Fruit fly (Drosophila melanogaster) whole organism, embryonic: Measurements from ENCODE around the gene Ald2.

Experiments
- Blimp-1 ChIP-seq: fragments of 200-800 bp; sonication (Bioruptor generic); optimal IDR thresholded peaks from 3 replicates; lab custom pipeline; 2018; ENCODE audit warnings: missing biosample characterization, missing genetic modification characterization, mild to moderate bottlenecking, moderate library complexity, missing genetic modification reagents
- CG1024 ChIP-seq: fragments of 200-800 bp; sonication (Bioruptor generic); IDR thresholded peaks from 2 replicates; pipeline ENCODE4 v1.3.6; 2022; ENCODE audit warnings: missing biosample characterization, missing genetic modification characterization
- CG10654 ChIP-seq: fragments of 200-800 bp; sonication (Bioruptor generic); optimal IDR thresholded peaks from 2 replicates; lab custom pipeline; 2016; ENCODE audit warnings: missing biosample characterization, missing genetic modification characterization
- CG11456 ChIP-seq: fragments of 200-800 bp; sonication (Bioruptor generic); IDR thresholded peaks from 3 replicates; pipeline ENCODE4 v1.3.6; 2022; ENCODE audit warnings: missing biosample characterization, missing genetic modification characterization
- CG11504 ChIP-seq: fragments of 200-800 bp; sonication (Bioruptor generic); optimal IDR thresholded peaks from 3 replicates; lab custom pipeline; 2019; ENCODE audit warnings: missing biosample characterization, mild to moderate bottlenecking, missing genetic modification characterization, moderate library complexity
- CG12155 ChIP-seq: fragments of 200-800 bp; sonication (Bioruptor generic); optimal IDR thresholded peaks from 3 replicates; lab custom pipeline; 2016; ENCODE audit warnings: missing biosample characterization, missing genetic modification characterization
- CG12219 ChIP-seq: fragments of 200-800 bp; sonication (Bioruptor generic); optimal IDR thresholded peaks from 3 replicates; lab custom pipeline; 2018; ENCODE audit warnings: missing biosample characterization, mild to moderate bottlenecking, missing genetic modification characterization
- CG13123 ChIP-seq: fragments of 200-800 bp; sonication (Bioruptor generic); optimal IDR thresholded peaks from 2 replicates; lab custom pipeline; 2016; ENCODE audit warnings: missing biosample characterization, missing genetic modification characterization
- CG14050 ChIP-seq: fragments of 200-800 bp; sonication (Bioruptor generic); IDR thresholded peaks from 3 replicates; pipeline ENCODE4 v1.3.6; 2022; ENCODE audit warnings: missing biosample characterization, missing genetic modification characterization
- CG1792 ChIP-seq: fragments of 200-800 bp; sonication (Bioruptor generic); optimal IDR thresholded peaks from 2 replicates; lab custom pipeline; 2016; ENCODE audit warnings: missing biosample characterization, missing genetic modification characterization
- CG18262 ChIP-seq: fragments of 200-800 bp; optimal IDR thresholded peaks from 3 replicates; lab custom pipeline; 2019; ENCODE audit warnings: missing biosample characterization, mild to moderate bottlenecking, missing genetic modification characterization, moderate library complexity
- CG18476 ChIP-seq: fragments of 200-800 bp; sonication (Bioruptor generic); optimal IDR thresholded peaks from 2 replicates; lab custom pipeline; 2016; ENCODE audit warnings: missing biosample characterization, mild to moderate bottlenecking, missing genetic modification characterization
- CG18599 ChIP-seq: fragments of 200-800 bp; sonication (Bioruptor generic); optimal IDR thresholded peaks from 3 replicates; lab custom pipeline; 2017; ENCODE audit warnings: missing biosample characterization, missing genetic modification characterization, mild to moderate bottlenecking, moderate library complexity, missing genetic modification reagents
- CG2120 ChIP-seq: fragments of 200-800 bp; sonication (Bioruptor generic); optimal IDR thresholded peaks from 3 replicates; lab custom pipeline; 2016; ENCODE audit warnings: missing biosample characterization, missing genetic modification characterization
- CG2712 ChIP-seq: fragments of 200-800 bp; optimal IDR thresholded peaks from 3 replicates; lab custom pipeline; 2019; ENCODE audit warnings: missing biosample characterization, mild to moderate bottlenecking, missing genetic modification characterization, moderate library complexity
- CG30403 ChIP-seq: fragments of 200-800 bp; sonication (Bioruptor generic); optimal IDR thresholded peaks from 3 replicates; lab custom pipeline; 2016; ENCODE audit warnings: missing biosample characterization, missing genetic modification characterization
- CG31365 ChIP-seq: fragments of 200-800 bp; sonication (Bioruptor generic); optimal IDR thresholded peaks from 2 replicates; lab custom pipeline; 2018; ENCODE audit warnings: missing biosample characterization, mild to moderate bottlenecking, missing genetic modification characterization
- CG34224 ChIP-seq: fragments of 200-800 bp; sonication (Bioruptor generic); IDR thresholded peaks from 3 replicates; pipeline ENCODE4 v1.3.6; 2022; ENCODE audit warnings: missing biosample characterization, missing genetic modification characterization; ENCODE audit not compliant: partially characterized antibody
- CG3726 ChIP-seq: fragments of 200-800 bp; sonication (Bioruptor generic); IDR thresholded peaks from 3 replicates; pipeline ENCODE4, ENCODE4 v1.3.6; 2022; ENCODE audit warnings: missing biosample characterization, missing genetic modification characterization
- CG4328 ChIP-seq: fragments of 200-800 bp; sonication (Bioruptor generic); optimal IDR thresholded peaks from 3 replicates; lab custom pipeline; 2017; ENCODE audit warnings: missing biosample characterization, missing genetic modification reagents, missing genetic modification characterization
- CG5953 ChIP-seq: fragments of 200-800 bp; sonication (Bioruptor generic); IDR thresholded peaks from 2 replicates; pipeline ENCODE4 v1.3.6; 2022; ENCODE audit warnings: missing biosample characterization, missing genetic modification characterization
- CG6175 ChIP-seq: fragments of 200-800 bp; sonication (Bioruptor generic); IDR thresholded peaks from 3 replicates; pipeline ENCODE4 v1.3.6; 2022; ENCODE audit warnings: missing biosample characterization, missing genetic modification characterization
- CG7839 ChIP-seq: fragments of 200-800 bp; sonication (Bioruptor generic); optimal IDR thresholded peaks from 3 replicates; lab custom pipeline; 2018; ENCODE audit warnings: missing biosample characterization, mild to moderate bottlenecking, missing genetic modification characterization, moderate library complexity
- CG8281 ChIP-seq: fragments of 200-800 bp; sonication (Bioruptor generic); optimal IDR thresholded peaks from 2 replicates; lab custom pipeline; 2018; ENCODE audit warnings: missing biosample characterization, mild to moderate bottlenecking, missing genetic modification characterization, moderate library complexity
- CG8290 ChIP-seq, 3 experiments: fragments of 200-800 bp; sonication (Bioruptor generic); optimal IDR thresholded peaks; 2 replicates each; lab custom pipeline; 2016 to 2019; ENCODE audit warnings: missing biosample characterization in 3 of 3, missing genetic modification characterization in 3 of 3, mild to moderate bottlenecking in 2 of 3, moderate library complexity in 1 of 3
- CG8359 ChIP-seq: fragments of 200-800 bp; sonication (Bioruptor generic); optimal IDR thresholded peaks from 2 replicates; lab custom pipeline; 2017; ENCODE audit warnings: missing biosample characterization, mild to moderate bottlenecking, missing genetic modification characterization, borderline replicate concordance
- Drgx ChIP-seq: fragments of 200-800 bp; sonication (Bioruptor generic); IDR thresholded peaks from 2 replicates; pipeline ENCODE4 v1.3.6; 2022; ENCODE audit warnings: missing biosample characterization, missing genetic modification characterization
- Fer1 ChIP-seq: fragments of 200-800 bp; sonication (Bioruptor generic); optimal IDR thresholded peaks from 2 replicates; lab custom pipeline; 2017; ENCODE audit warnings: missing biosample characterization, mild to moderate bottlenecking, missing genetic modification characterization
- Hand ChIP-seq: fragments of 200-800 bp; sonication (Bioruptor generic); optimal IDR thresholded peaks from 2 replicates; lab custom pipeline; 2017; ENCODE audit warnings: mild to moderate bottlenecking, missing biosample characterization, missing genetic modification reagents, missing genetic modification characterization
- NFAT ChIP-seq: fragments of 200-800 bp; sonication (Bioruptor generic); IDR thresholded peaks from 2 replicates; pipeline ENCODE4 v1.3.6; 2022; ENCODE audit warnings: missing biosample characterization, missing genetic modification characterization
- NK7.1 ChIP-seq: fragments of 200-800 bp; sonication (Bioruptor generic); optimal IDR thresholded peaks from 3 replicates; lab custom pipeline; 2016; ENCODE audit warnings: missing biosample characterization, missing genetic modification characterization
- Nf-YC ChIP-seq: fragments of 200-800 bp; optimal IDR thresholded peaks from 3 replicates; lab custom pipeline; 2019; ENCODE audit warnings: missing biosample characterization, mild to moderate bottlenecking, missing genetic modification characterization, moderate library complexity
- Spps ChIP-seq: fragments of 200-800 bp; sonication (Bioruptor generic); optimal IDR thresholded peaks from 2 replicates; lab custom pipeline; 2018; ENCODE audit warnings: missing biosample characterization, mild to moderate bottlenecking, missing genetic modification characterization
- Xrp1 ChIP-seq: fragments of 200-800 bp; sonication (Bioruptor generic); IDR thresholded peaks from 2 replicates; pipeline ENCODE4 v1.3.6; 2022; ENCODE audit warnings: missing biosample characterization, missing genetic modification characterization
- ab ChIP-seq: fragments of 200-800 bp; sonication (Bioruptor generic); optimal IDR thresholded peaks from 2 replicates; lab custom pipeline; 2016; ENCODE audit warnings: missing biosample characterization, missing genetic modification characterization
- ase ChIP-seq: fragments of 200-800 bp; sonication (Bioruptor generic); IDR thresholded peaks from 3 replicates; pipeline ENCODE4 v1.3.6; 2022; ENCODE audit warnings: missing biosample characterization, missing genetic modification characterization
- bcd ChIP-seq: fragments of 200-800 bp; sonication (Bioruptor generic); optimal IDR thresholded peaks from 2 replicates; lab custom pipeline; 2017; ENCODE audit warnings: missing biosample characterization, mild to moderate bottlenecking, missing genetic modification characterization
- danr ChIP-seq: fragments of 200-800 bp; sonication (Bioruptor generic); IDR thresholded peaks from 2 replicates; pipeline ENCODE4 v1.3.6; 2022; ENCODE audit warnings: missing biosample characterization, missing genetic modification characterization
- dmrt99B ChIP-seq: fragments of 200-800 bp; sonication (Bioruptor generic); optimal IDR thresholded peaks from 2 replicates; lab custom pipeline; 2018; ENCODE audit warnings: missing biosample characterization, mild to moderate bottlenecking, missing genetic modification characterization, moderate library complexity
- fu2 ChIP-seq: fragments of 200-800 bp; sonication (Bioruptor generic); optimal IDR thresholded peaks from 2 replicates; lab custom pipeline; 2016; ENCODE audit warnings: missing biosample characterization, missing genetic modification characterization
- gcm ChIP-seq: fragments of 200-800 bp; sonication (Bioruptor generic); optimal IDR thresholded peaks from 2 replicates; lab custom pipeline; 2019; ENCODE audit warnings: missing biosample characterization, mild to moderate bottlenecking, missing genetic modification characterization, moderate library complexity
- gem ChIP-seq: fragments of 200-800 bp; sonication (Bioruptor generic); optimal IDR thresholded peaks from 2 replicates; lab custom pipeline; 2019; ENCODE audit warnings: missing biosample characterization, mild to moderate bottlenecking, missing genetic modification characterization, moderate library complexity
- gsb-n ChIP-seq: fragments of 200-800 bp; sonication (Bioruptor generic); optimal IDR thresholded peaks from 3 replicates; lab custom pipeline; 2018; ENCODE audit warnings: missing biosample characterization, mild to moderate bottlenecking, missing genetic modification characterization
- pfk ChIP-seq: fragments of 200-800 bp; sonication (Bioruptor generic); optimal IDR thresholded peaks from 2 replicates; lab custom pipeline; 2018; ENCODE audit warnings: missing biosample characterization, mild to moderate bottlenecking, missing genetic modification characterization, moderate library complexity
- ro ChIP-seq: fragments of 200-800 bp; sonication (Bioruptor generic); IDR thresholded peaks from 2 replicates; pipeline ENCODE4 v1.3.6; 2022; ENCODE audit warnings: missing biosample characterization, missing genetic modification characterization
- sens ChIP-seq: fragments of 200-800 bp; sonication (Bioruptor generic); peaks from one replicate; lab custom pipeline; 2016; ENCODE audit warnings: missing biosample characterization, missing genetic modification characterization
- shn ChIP-seq: fragments of 200-800 bp; sonication (Bioruptor generic); optimal IDR thresholded peaks from 3 replicates; lab custom pipeline; 2016; ENCODE audit warnings: missing biosample characterization, missing genetic modification characterization
- trh ChIP-seq: fragments of 200-800 bp; sonication (Bioruptor generic); optimal IDR thresholded peaks from 2 replicates; lab custom pipeline; 2016; ENCODE audit warnings: missing biosample characterization, missing genetic modification characterization
- unpg ChIP-seq: fragments of 200-800 bp; sonication (Bioruptor generic); optimal IDR thresholded peaks from 3 replicates; lab custom pipeline; 2018; ENCODE audit warnings: missing biosample characterization, mild to moderate bottlenecking, missing genetic modification characterization, moderate library complexity

Gene Ald2

DNA sequence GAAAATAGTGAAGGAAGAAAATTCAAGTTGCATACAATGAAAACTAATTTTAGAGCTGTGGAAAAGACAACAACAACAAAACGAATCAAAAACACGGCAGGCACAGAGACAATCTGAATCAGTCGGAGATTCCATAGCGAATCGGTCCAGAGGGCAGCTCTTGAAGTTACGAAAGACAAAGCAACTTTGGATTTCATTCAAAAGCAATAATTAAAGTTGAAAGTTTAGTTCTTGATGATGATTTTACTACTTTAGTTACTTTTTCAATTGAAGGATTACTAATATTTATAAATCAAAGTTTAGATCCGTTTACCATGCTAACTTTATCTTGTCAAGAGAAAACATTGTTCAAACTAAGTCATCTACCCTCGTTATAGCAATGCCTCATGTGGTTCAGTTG lies 29.5 kb downstream of the Ald2 start (continued):
- peak; percentile 34 for TF ChIP-seq dmrt99B (tag; lab: Kevin White, UChicago)
- peak; percentile 86 for TF ChIP-seq CG18476 (GFP tag; lab: Kevin White, UChicago)
- no peak for TF ChIP-seq Drgx (GFP tag; lab: Robert Waterston, UW)
- TF ChIP-seq Nf-YC: no peak
- no peak for TF ChIP-seq ase (GFP tag; lab: Robert Waterston, UW)
- peak; percentile 11 for TF ChIP-seq CG30403 (GFP tag; lab: Kevin White, UChicago)
- no peak for TF ChIP-seq CG12155 (GFP tag; lab: Kevin White, UChicago)
- TF ChIP-seq Blimp-1 (GFP tag; lab: Kevin White, UChicago): peak; percentile 6
- TF ChIP-seq CG8290 (GFP tag; optimal IDR thresholded peaks at IDR 0.05; lab: Kevin White, UChicago): no peak
- no peak for TF ChIP-seq CG8290 (tag; optimal IDR thresholded peaks at IDR 0.05; lab: Kevin White, UChicago)
- peak; percentile 15 for TF ChIP-seq CG18262 (tag; lab: Kevin White, UChicago)
- no peak for TF ChIP-seq pfk (GFP tag; lab: Kevin White, UChicago)
- TF ChIP-seq gem: peak; percentile 48
- peak; percentile 79 for TF ChIP-seq sens
- TF ChIP-seq CG1024 (GFP tag; lab: Robert Waterston, UW): no peak
- TF ChIP-seq CG14050: no peak
- TF ChIP-seq Xrp1 (GFP tag; lab: Robert Waterston, UW): 0 out of 2 replicates have a peak, but pooled peaks have one; percentile 11
- peak; percentile 8 for TF ChIP-seq unpg (GFP tag; lab: Kevin White, UChicago)
- TF ChIP-seq CG1792 (GFP tag; lab: Kevin White, UChicago): no peak
- no peak for TF ChIP-seq CG3726 (GFP tag; lab: Robert Waterston, UW)
- peak; percentile 2 for TF ChIP-seq CG2712 (tag; lab: Kevin White, UChicago)
- no peak for TF ChIP-seq CG31365 (tag; lab: Kevin White, UChicago)
- peak; percentile 26 for TF ChIP-seq CG11504
- no peak for TF ChIP-seq ab (GFP tag; lab: Kevin White, UChicago)
- no peak for TF ChIP-seq CG13123 (GFP tag; lab: Kevin White, UChicago)
- peak; percentile 55 for TF ChIP-seq gsb-n (tag; lab: Kevin White, UChicago)
- TF ChIP-seq CG7839 (tag; lab: Kevin White, UChicago): peak; percentile 19
- TF ChIP-seq CG5953 (GFP tag; lab: Robert Waterston, UW): no peak

DNA sequence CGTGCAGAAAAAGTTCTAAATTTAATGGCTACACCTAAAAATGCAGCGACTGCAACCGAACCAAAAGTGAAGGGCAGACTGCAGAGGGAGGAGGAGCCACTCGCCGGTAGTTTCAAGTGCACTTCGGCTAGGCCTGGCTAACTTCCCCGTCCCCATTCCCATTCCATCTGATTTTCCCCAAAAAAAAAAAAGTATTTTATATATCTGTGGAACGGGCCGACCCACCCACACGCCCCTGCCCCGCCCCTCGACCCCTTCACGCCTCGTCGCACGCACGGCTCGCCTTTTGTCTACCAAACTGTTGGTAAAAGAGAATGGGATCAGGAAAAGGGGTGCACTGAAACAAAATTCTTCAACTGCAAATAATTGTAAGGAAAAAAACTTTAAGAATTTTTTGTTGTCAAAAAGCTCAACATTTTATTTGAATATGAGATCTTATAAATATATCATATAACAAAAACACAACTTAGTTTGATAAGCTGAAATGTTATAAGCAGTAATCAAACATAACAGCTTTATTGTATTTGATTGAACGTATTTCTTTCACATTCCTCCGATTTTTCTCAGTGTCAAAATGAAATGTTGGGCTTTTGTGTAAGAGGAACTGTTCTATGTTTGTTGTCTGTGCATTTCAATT lies 30.1 kb downstream of the Ald2 start:
- TF ChIP-seq Hand (GFP tag; lab: Kevin White, UChicago) (no peak), CG8281 (tag; lab: Kevin White, UChicago) (peak; percentile 19), Fer1 (GFP tag; lab: Kevin White, UChicago) (no peak), CG34224 (GFP tag; lab: Robert Waterston, UW) (no peak), CG4328 (peak; percentile 33), NFAT (GFP tag; lab: Robert Waterston, UW) (no peak), bcd (peak; percentile 59), trh (GFP tag; lab: Kevin White, UChicago) (no peak), CG2120 (no peak), CG12219 (GFP tag; lab: Kevin White, UChicago) (peak; percentile 6), Spps (tag; lab: Kevin White, UChicago) (peak; percentile 65), CG11456 (peak; percentile 51; the same call in 1 of the 3 replicates), ro (GFP tag; lab: Robert Waterston, UW) (0 out of 2 replicates have a peak, but pooled peaks have one; percentile 14), CG18476 (GFP tag; lab: Kevin White, UChicago) (peak; percentile 35), shn (GFP tag; lab: Kevin White, UChicago) (no peak), CG6175 (GFP tag; lab: Robert Waterston, UW) (no peak), CG18599 (GFP tag; lab: Kevin White, UChicago) (peak; percentile 63), danr (GFP tag; lab: Robert Waterston, UW) (0 out of 2 replicates have a peak, but pooled peaks have one; percentile 31), gcm (GFP tag; lab: Kevin White, UChicago) (no peak), CG8359 (GFP tag; lab: Kevin White, UChicago) (peak; percentile 40), NK7.1 (GFP tag; lab: Kevin White, UChicago) (no peak), CG10654 (GFP tag; lab: Kevin White, UChicago) (peak; percentile 19), fu2 (GFP tag; lab: Kevin White, UChicago) (no peak)
